Worm (Caenorhabditis elegans) whole organism, midembryonic: Measurements from ENCODE around the gene fbxb-95.

Experiments used
- T22C8.4 ChIP-seq: fragments of 200-800 bp; sonication (Bioruptor generic); IDR thresholded peaks from 2 replicates; pipeline ENCODE4 v1.3.6; 2022; ENCODE audit warnings: missing genetic modification characterization, missing compliant biosample characterization
- cog-1 ChIP-seq: sonication (generic microtip); optimal IDR thresholded peaks from 2 replicates; lab custom pipeline; 2016; ENCODE audit warnings: missing genetic modification characterization, missing compliant biosample characterization
- flt-1 ChIP-seq: fragments of 200-800 bp; sonication (Bioruptor generic); IDR thresholded peaks from 2 replicates; pipeline ENCODE4 v1.3.6; 2022; ENCODE audit warnings: missing genetic modification characterization, missing compliant biosample characterization
- klf-2 ChIP-seq: fragments of 200-800 bp; sonication (Bioruptor generic); conservative IDR thresholded peaks from 2 replicates; pipeline ENCODE4 v1.3.6; 2022; ENCODE audit warnings: missing genetic modification reagents, missing genetic modification characterization, missing compliant biosample characterization
- med-1 ChIP-seq: sonication (generic microtip); optimal IDR thresholded peaks from 2 replicates; lab custom pipeline; 2017; ENCODE audit warnings: missing genetic modification characterization, mild to moderate bottlenecking, missing compliant biosample characterization, antibody characterized with exemption, missing genetic modification reagents; ENCODE audit not compliant: insufficient read depth
- ref-1 ChIP-seq: fragments of 200-800 bp; sonication (Bioruptor generic); conservative IDR thresholded peaks from 2 replicates; pipeline ENCODE4 v1.3.6; 2022; ENCODE audit warnings: missing genetic modification reagents, missing genetic modification characterization, missing compliant biosample characterization
- tab-1 ChIP-seq: fragments of 200-800 bp; sonication (Bioruptor generic); IDR thresholded peaks from 2 replicates; pipeline ENCODE4 v1.3.6; 2022; ENCODE audit warnings: missing genetic modification characterization, missing compliant biosample characterization
- ztf-23 ChIP-seq: fragments of 200-800 bp; sonication (Bioruptor generic); IDR thresholded peaks from 2 replicates; pipeline ENCODE4 v1.3.6; 2022; ENCODE audit warnings: missing genetic modification reagents, missing genetic modification characterization, missing compliant biosample characterization
- ztf-29 ChIP-seq: fragments of 200-800 bp; sonication (Bioruptor generic); IDR thresholded peaks from 2 replicates; pipeline ENCODE4 v1.3.6; 2022; ENCODE audit warnings: missing genetic modification reagents, missing genetic modification characterization, missing compliant biosample characterization

fbxb-95 gene

DNA sequence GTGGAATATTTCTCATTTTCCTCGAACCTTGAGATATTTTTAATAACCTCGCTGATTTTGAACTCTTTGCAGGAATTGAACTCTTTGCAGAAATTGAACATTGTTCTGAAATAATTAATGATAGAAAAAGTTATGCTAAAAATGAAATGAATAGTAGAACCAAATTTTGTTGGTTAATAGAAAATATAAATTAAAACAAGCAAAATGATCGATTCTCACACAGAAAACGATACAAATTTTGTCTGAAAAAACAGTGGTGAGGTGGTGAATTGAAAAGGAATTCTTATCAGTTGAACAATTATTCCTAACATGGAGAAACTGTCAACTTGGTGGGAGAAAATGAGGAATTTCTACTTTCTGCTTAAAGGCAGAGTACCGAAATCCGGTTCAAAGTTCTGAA is 30.4 kb downstream of the fbxb-95 start, which contains the start of gene math-6:
math-6 (minus strand) TSS at position 101 of the 400 bp plus-strand sequence.
- TF ChIP-seq med-1 (GFP tag; lab: Kevin White, UChicago) = no peak
- TF ChIP-seq ztf-29 = no peak
- no peak for TF ChIP-seq ref-1 (GFP tag; lab: Robert Waterston, UW)
- TF ChIP-seq T22C8.4 = no peak
- no peak for TF ChIP-seq cog-1
- no peak for TF ChIP-seq klf-2 (GFP tag; lab: Robert Waterston, UW)
- no peak for TF ChIP-seq flt-1 (GFP tag; lab: Robert Waterston, UW)
- TF ChIP-seq ztf-23 = no peak
- no peak for TF ChIP-seq tab-1 (GFP tag; lab: Robert Waterston, UW)

DNA sequence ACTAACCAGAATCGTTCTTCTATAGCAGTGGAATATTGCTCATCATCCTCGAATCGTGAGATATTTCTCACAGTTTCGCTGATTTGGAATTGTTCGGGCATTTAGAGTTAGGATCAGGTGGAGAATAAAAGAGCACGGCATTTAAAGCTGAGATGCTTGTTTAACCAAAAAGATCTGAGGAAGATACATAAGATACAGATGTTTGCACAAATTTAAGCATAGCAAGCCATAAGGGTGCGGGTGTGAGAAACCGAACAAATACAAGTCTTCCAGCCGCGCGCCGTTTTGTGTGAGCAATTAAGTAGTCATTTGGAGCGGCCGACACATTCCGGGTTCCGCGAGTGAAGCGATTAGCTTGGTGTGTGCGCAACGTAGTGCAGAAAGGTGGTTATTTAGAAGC is 32.2 kb downstream of the fbxb-95 start, which contains the start of gene math-7:
math-7 (minus strand) TSS at position 101 of the 400 bp plus-strand sequence.
- TF ChIP-seq tab-1 (GFP tag; lab: Robert Waterston, UW) (no peak), cog-1 (no peak), ref-1 (GFP tag; lab: Robert Waterston, UW) (no peak), flt-1 (GFP tag; lab: Robert Waterston, UW) (no peak), med-1 (GFP tag; lab: Kevin White, UChicago) (no peak), ztf-23 (no peak), klf-2 (GFP tag; lab: Robert Waterston, UW) (no peak), T22C8.4 (no peak), ztf-29 (no peak)

ce11 chrII:1889071-1889470 is 34.9 kb downstream of the fbxb-95 start, which contains the start of gene math-8:
TSS of gene math-8 (minus strand) at chrII:1889171.
- TF ChIP-seq klf-2 (GFP tag; lab: Robert Waterston, UW) (no peak), ref-1 (GFP tag; lab: Robert Waterston, UW) (no peak), cog-1 (no peak), ztf-23 (no peak), med-1 (GFP tag; lab: Kevin White, UChicago) (no peak), T22C8.4 (no peak), flt-1 (GFP tag; lab: Robert Waterston, UW) (no peak), ztf-29 (no peak), tab-1 (GFP tag; lab: Robert Waterston, UW) (no peak)

DNA sequence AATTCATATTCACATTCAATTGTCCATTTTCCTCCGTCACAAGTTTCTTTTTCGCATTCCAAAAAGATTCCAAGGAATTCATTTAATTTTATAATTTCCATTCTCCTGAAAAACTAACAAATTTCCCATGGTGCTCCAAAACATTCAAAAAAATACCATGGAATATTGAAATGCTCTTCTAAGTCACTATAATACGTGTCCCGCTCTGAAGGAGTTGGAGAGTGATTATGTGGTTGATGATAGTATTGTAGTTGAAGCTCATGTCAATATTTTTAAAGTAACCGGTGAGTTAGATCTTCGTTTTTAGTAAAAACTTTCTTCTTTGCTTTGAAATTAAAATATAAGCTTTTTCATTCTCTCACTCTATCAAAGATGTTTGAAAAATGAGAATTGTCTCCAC is 36.5 kb downstream of the fbxb-95 start, which contains the start of gene math-9:
math-9 (minus strand) TSS at position 101 of the 400 bp plus-strand sequence.
- TF ChIP-seq med-1 (GFP tag; lab: Kevin White, UChicago) (no peak), klf-2 (GFP tag; lab: Robert Waterston, UW) (no peak), ztf-23 (no peak), T22C8.4 (no peak), ref-1 (GFP tag; lab: Robert Waterston, UW) (no peak), flt-1 (GFP tag; lab: Robert Waterston, UW) (no peak), cog-1 (no peak), tab-1 (GFP tag; lab: Robert Waterston, UW) (no peak), ztf-29 (no peak)

DNA sequence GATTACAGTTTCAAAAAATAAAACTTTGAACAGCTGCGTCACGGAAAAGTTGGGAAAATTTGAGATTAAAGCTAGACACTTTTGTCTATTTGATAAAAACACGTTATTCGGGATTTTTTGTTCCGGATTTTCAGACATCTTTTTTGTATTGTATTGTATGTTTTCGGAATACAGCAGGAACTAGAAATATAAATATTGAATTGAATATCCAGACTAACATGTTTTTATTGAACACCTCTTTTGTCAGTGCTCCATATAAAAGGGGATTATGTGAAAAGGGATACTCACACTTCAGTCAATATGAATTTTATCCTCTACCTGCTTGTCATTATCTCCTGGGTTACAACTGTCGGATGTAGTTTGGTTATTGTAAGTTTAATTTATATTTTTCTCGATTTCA is 39.7 kb downstream of the fbxb-95 start, which contains the start of gene C16C4.1:
C16C4.1 (plus strand) TSS at position 301 of the 400 bp plus-strand sequence.
- TF ChIP-seq med-1 (GFP tag; lab: Kevin White, UChicago) (no peak), ztf-23 (no peak), ztf-29 (no peak), flt-1 (GFP tag; lab: Robert Waterston, UW) (no peak), tab-1 (GFP tag; lab: Robert Waterston, UW) (no peak), T22C8.4 (no peak), klf-2 (GFP tag; lab: Robert Waterston, UW) (no peak), cog-1 (no peak), ref-1 (GFP tag; lab: Robert Waterston, UW) (no peak)

DNA sequence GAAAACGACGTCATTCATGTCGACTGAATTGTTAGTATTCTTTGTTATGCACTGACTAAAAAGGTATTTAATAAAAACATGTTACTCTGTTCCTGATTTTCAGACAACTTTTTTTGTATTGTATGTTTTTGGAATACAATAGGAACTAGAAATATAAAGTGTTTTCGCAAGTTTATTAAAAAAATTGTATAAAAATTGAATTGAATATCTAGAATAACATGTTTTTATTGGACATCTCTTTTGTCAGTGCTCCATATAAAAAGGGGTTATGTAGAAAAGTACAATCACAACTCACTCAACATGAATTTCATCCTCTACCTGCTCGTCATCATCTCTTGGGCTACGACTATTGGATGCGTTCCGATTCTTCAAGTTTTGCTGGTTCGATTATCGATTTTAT is 41.1 kb downstream of the fbxb-95 start, which contains the start of gene C46F9.5:
C46F9.5 (plus strand) TSS at position 301 of the 400 bp plus-strand sequence.
- TF ChIP-seq T22C8.4 = no peak
- TF ChIP-seq flt-1 (GFP tag; lab: Robert Waterston, UW) = no peak
- no peak for TF ChIP-seq klf-2 (GFP tag; lab: Robert Waterston, UW)
- no peak for TF ChIP-seq ref-1 (GFP tag; lab: Robert Waterston, UW)
- no peak for TF ChIP-seq ztf-23
- no peak for TF ChIP-seq med-1 (GFP tag; lab: Kevin White, UChicago)
- no peak for TF ChIP-seq tab-1 (GFP tag; lab: Robert Waterston, UW)
- TF ChIP-seq ztf-29 = no peak
- TF ChIP-seq cog-1 = no peak

ce11 chrII:1895762-1896161 is 41.6 kb downstream of the fbxb-95 start, which contains the start of gene math-25:
TSS of gene math-25 (plus strand) at chrII:1896062.
- no peak for TF ChIP-seq klf-2 (GFP tag; lab: Robert Waterston, UW)
- TF ChIP-seq ref-1 (GFP tag; lab: Robert Waterston, UW) = no peak
- TF ChIP-seq T22C8.4 = no peak
- no peak for TF ChIP-seq ztf-23
- no peak for TF ChIP-seq flt-1 (GFP tag; lab: Robert Waterston, UW)
- TF ChIP-seq cog-1 = no peak
- TF ChIP-seq ztf-29 = no peak
- TF ChIP-seq med-1 (GFP tag; lab: Kevin White, UChicago) = no peak
- no peak for TF ChIP-seq tab-1 (GFP tag; lab: Robert Waterston, UW)

ce11 chrII:1897936-1898335 is 43.7 kb downstream of the fbxb-95 start, which contains the start of gene C46F9.6:
TSS of gene C46F9.6 (plus strand) at chrII:1898236.
- TF ChIP-seq klf-2 (GFP tag; lab: Robert Waterston, UW) (no peak), ztf-29 (no peak), med-1 (GFP tag; lab: Kevin White, UChicago) (no peak), T22C8.4 (no peak), cog-1 (no peak), tab-1 (GFP tag; lab: Robert Waterston, UW) (no peak), ztf-23 (no peak)

ce11 chrII:1899934-1900333 is 45.7 kb downstream of the fbxb-95 start, which contains the start of gene math-24:
TSS of gene math-24 (plus strand) at chrII:1900234.
- no peak for TF ChIP-seq cog-1
- TF ChIP-seq med-1 (GFP tag; lab: Kevin White, UChicago) = no peak
- no peak for TF ChIP-seq ztf-23
- TF ChIP-seq ztf-29 = no peak
- no peak for TF ChIP-seq T22C8.4
- TF ChIP-seq tab-1 (GFP tag; lab: Robert Waterston, UW) = no peak
- TF ChIP-seq ref-1 (GFP tag; lab: Robert Waterston, UW) = no peak
- TF ChIP-seq klf-2 (GFP tag; lab: Robert Waterston, UW) = no peak
- TF ChIP-seq flt-1 (GFP tag; lab: Robert Waterston, UW) = no peak
